Fruit fly (Drosophila melanogaster): ENCODE data around the gene CG11444.

The CG11444 gene

dm6 chrX:4507121-4507520 lies 47.1 kb downstream of the CG11444 start (continued):
- TF ChIP-seq ro (GFP tag; IDR thresholded peaks at IDR 0.05) (no peak), br (optimal IDR thresholded peaks at IDR 0.05) (no peak), wor (GFP tag; IDR thresholded peaks at IDR 0.05) (no peak), CTCF (GFP tag; optimal IDR thresholded peaks at IDR 0.05) (peak; percentile 94), CG12942 (GFP tag; optimal IDR thresholded peaks at IDR 0.05) (no peak), mam (GFP tag; optimal IDR thresholded peaks at IDR 0.05) (peak; percentile 18), BtbVII (GFP tag; optimal IDR thresholded peaks at IDR 0.05) (no peak), CG13296 (GFP tag; optimal IDR thresholded peaks at IDR 0.05) (peak; percentile 12), nmo (GFP tag; optimal IDR thresholded peaks at IDR 0.05) (peak; percentile 28), cas (GFP tag; IDR thresholded peaks at IDR 0.05) (no peak), CG8290 (GFP tag; optimal IDR thresholded peaks at IDR 0.05) (peak; percentile 65), CG8290 (tag; optimal IDR thresholded peaks at IDR 0.05) (peak; percentile 63 to 76), CG31388 (GFP tag; optimal IDR thresholded peaks at IDR 0.05) (no peak), zfh1 (GFP tag; IDR thresholded peaks at IDR 0.05) (peak; percentile 77), D19B (GFP tag; optimal IDR thresholded peaks at IDR 0.05) (no peak), CG6791 (GFP tag; IDR thresholded peaks at IDR 0.05; ENCODE audit: partially characterized antibody) (no peak), GATAe (GFP tag; conservative IDR thresholded peaks at IDR 0.05) (no peak), ham (GFP tag; IDR thresholded peaks at IDR 0.05) (no peak), Med (GFP tag) (peak; percentile 85), unpg (GFP tag; optimal IDR thresholded peaks at IDR 0.05) (peak; percentile 69), Vsx1 (GFP tag; optimal IDR thresholded peaks at IDR 0.05) (peak; percentile 45), sc (optimal IDR thresholded peaks at IDR 0.05) (no peak), sc (GFP tag; optimal IDR thresholded peaks at IDR 0.05) (no peak), ind (GFP tag; optimal IDR thresholded peaks at IDR 0.05) (peak; percentile 32), CG5953 (GFP tag; IDR thresholded peaks at IDR 0.05) (peak; percentile 70), Hr39 (optimal IDR thresholded peaks at IDR 0.05) (no peak), Sox102F (GFP tag; optimal IDR thresholded peaks at IDR 0.05) (peak; percentile 58), CG34376 (GFP tag; optimal IDR thresholded peaks at IDR 0.05) (no peak), CG12659 (GFP tag; optimal IDR thresholded peaks at IDR 0.05) (peak; percentile 42), org-1 (GFP tag; optimal IDR thresholded peaks at IDR 0.05) (peak; percentile 50), ken (GFP tag; IDR thresholded peaks at IDR 0.05) (peak; percentile 77), CG7963 (GFP tag; IDR thresholded peaks at IDR 0.05; ENCODE audit: partially characterized antibody) (no peak), btn (GFP tag; optimal IDR thresholded peaks at IDR 0.05) (peak; percentile 0), en (GFP tag; optimal IDR thresholded peaks at IDR 0.05) (peak; percentile 24), sim (GFP tag; IDR thresholded peaks at IDR 0.05) (no peak), CG10979 (tag; optimal IDR thresholded peaks at IDR 0.05) (peak; percentile 46), CG8388 (GFP tag; optimal IDR thresholded peaks at IDR 0.05) (peak; percentile 40), CG1233 (GFP tag; optimal IDR thresholded peaks at IDR 0.05) (peak; percentile 40), CG13123 (GFP tag; optimal IDR thresholded peaks at IDR 0.05) (no peak), Gug (GFP tag; IDR thresholded peaks at IDR 0.05) (peak; percentile 66; the same call in 3 of the 4 replicates), Elba2 (GFP tag; optimal IDR thresholded peaks at IDR 0.05) (peak; percentile 37), sisA (GFP tag; IDR thresholded peaks at IDR 0.05) (no peak; the same call in 1 of the 2 replicates), CG32772 (GFP tag; IDR thresholded peaks at IDR 0.05) (peak; percentile 75), CG32767 (GFP tag; IDR thresholded peaks at IDR 0.05) (no peak), CG18599 (GFP tag; optimal IDR thresholded peaks at IDR 0.05) (no peak), so (GFP tag; IDR thresholded peaks at IDR 0.05) (0 out of 3 replicates have a peak, but pooled peaks have one; percentile 43), z (GFP tag; IDR thresholded peaks at IDR 0.05) (no peak), crp (GFP tag; optimal IDR thresholded peaks at IDR 0.05) (no peak), unc-4 (GFP tag; IDR thresholded peaks at IDR 0.05; ENCODE audit: partially characterized antibody) (no peak), fd3F (GFP tag; optimal IDR thresholded peaks at IDR 0.05) (peak; percentile 36), CG18764 (GFP tag; optimal IDR thresholded peaks at IDR 0.05) (no peak), CG14965 (GFP tag; optimal IDR thresholded peaks at IDR 0.05; ENCODE audit: borderline replicate concordance) (peak; percentile 97), Atf6 (GFP tag; IDR thresholded peaks at IDR 0.05) (no peak)

All from whole organism, embryonic.